Worm (Caenorhabditis elegans) whole organism, mixed stage, embryonic: ENCODE results near the gene mec-14.

Source experiments
- M03D4.4 ChIP-seq: sonication (generic microtip); optimal IDR thresholded peaks from 2 replicates; lab custom pipeline; 2017; ENCODE audit warnings: mild to moderate bottlenecking, missing genetic modification characterization, missing compliant biosample characterization
- bed-3 ChIP-seq: fragments of 200-800 bp; sonication (Bioruptor generic); optimal IDR thresholded peaks from 3 replicates; lab custom pipeline; 2018; ENCODE audit warnings: mild to moderate bottlenecking, missing genetic modification characterization, moderate library complexity, missing compliant biosample characterization
- blmp-1 ChIP-seq: fragments of 150-350 bp; optimal IDR thresholded peaks from 2 replicates; lab custom pipeline; 2014; ENCODE audit warnings: missing biosample characterization, missing genetic modification characterization
- ceh-39 ChIP-seq: fragments of 150-350 bp; optimal IDR thresholded peaks from 2 replicates; lab custom pipeline; 2014; ENCODE audit warnings: missing biosample characterization, missing genetic modification characterization
- ceh-43 ChIP-seq: fragments of 200-800 bp; sonication (Bioruptor generic); optimal IDR thresholded peaks from 2 replicates; lab custom pipeline; 2018; ENCODE audit warnings: mild to moderate bottlenecking, missing genetic modification characterization, moderate library complexity, missing compliant biosample characterization
- cnd-1 ChIP-seq: fragments of 200-800 bp; sonication (Bioruptor generic); optimal IDR thresholded peaks from 2 replicates; lab custom pipeline; 2018; ENCODE audit warnings: mild to moderate bottlenecking, missing genetic modification characterization, missing compliant biosample characterization
- drap-1 ChIP-seq: fragments of 200-800 bp; sonication (Bioruptor generic); optimal IDR thresholded peaks from 3 replicates; lab custom pipeline; 2018; ENCODE audit warnings: mild to moderate bottlenecking, missing genetic modification characterization, missing compliant biosample characterization
- elt-1 ChIP-seq: sonication (generic microtip); optimal IDR thresholded peaks from 2 replicates; lab custom pipeline; 2017; ENCODE audit warnings: missing genetic modification characterization, mild to moderate bottlenecking, missing compliant biosample characterization, antibody characterized with exemption, moderate library complexity, borderline replicate concordance; ENCODE audit not compliant: insufficient read depth
- elt-3 ChIP-seq: fragments of 150-350 bp; optimal IDR thresholded peaks from 2 replicates; lab custom pipeline; 2014; ENCODE audit warnings: missing biosample characterization, missing genetic modification characterization
- flh-1 ChIP-seq: fragments of 200-800 bp; sonication (Bioruptor generic); optimal IDR thresholded peaks from 2 replicates; lab custom pipeline; 2018; ENCODE audit warnings: mild to moderate bottlenecking, missing genetic modification characterization, moderate library complexity, missing compliant biosample characterization
- ham-2 ChIP-seq: fragments of 200-800 bp; sonication (Bioruptor generic); optimal IDR thresholded peaks from 2 replicates; lab custom pipeline; 2018; ENCODE audit warnings: mild to moderate bottlenecking, missing genetic modification characterization, missing compliant biosample characterization
- hlh-1 ChIP-seq: fragments of 150-350 bp; optimal IDR thresholded peaks from 2 replicates; lab custom pipeline; 2014; ENCODE audit warnings: missing biosample characterization, missing genetic modification reagents, missing genetic modification characterization
- lin-13 ChIP-seq: fragments of 150-350 bp; optimal IDR thresholded peaks from 2 replicates; lab custom pipeline; 2014; ENCODE audit warnings: missing biosample characterization, missing genetic modification characterization
- lsy-2 ChIP-seq: fragments of 150-350 bp; optimal IDR thresholded peaks from 2 replicates; lab custom pipeline; 2014; ENCODE audit warnings: missing biosample characterization, missing genetic modification characterization
- mab-5 ChIP-seq: fragments of 150-350 bp; optimal IDR thresholded peaks from 2 replicates; lab custom pipeline; 2014; ENCODE audit warnings: missing biosample characterization, missing genetic modification characterization
- mep-1 ChIP-seq: fragments of 150-350 bp; optimal IDR thresholded peaks from 2 replicates; lab custom pipeline; 2017; ENCODE audit warnings: missing biosample characterization, missing genetic modification reagents, missing genetic modification characterization, inconsistent platforms
- mls-2 ChIP-seq: sonication (generic microtip); optimal IDR thresholded peaks from 2 replicates; lab custom pipeline; 2016; ENCODE audit warnings: mild to moderate bottlenecking, missing genetic modification characterization, moderate library complexity, missing compliant biosample characterization
- nhr-12 ChIP-seq: fragments of 150-350 bp; optimal IDR thresholded peaks from 2 replicates; lab custom pipeline; 2014; ENCODE audit warnings: missing biosample characterization, missing genetic modification characterization
- nhr-2 ChIP-seq: fragments of 150-350 bp; optimal IDR thresholded peaks from 2 replicates; lab custom pipeline; 2014; ENCODE audit warnings: missing biosample characterization, missing genetic modification characterization
- nhr-237 ChIP-seq: fragments of 150-350 bp; optimal IDR thresholded peaks from 2 replicates; lab custom pipeline; 2014; ENCODE audit warnings: missing biosample characterization, missing genetic modification characterization
- nhr-28 ChIP-seq: fragments of 150-350 bp; optimal IDR thresholded peaks from 2 replicates; lab custom pipeline; 2014; ENCODE audit warnings: missing biosample characterization, missing genetic modification characterization
- nhr-76 ChIP-seq: sonication (generic microtip); optimal IDR thresholded peaks from 2 replicates; lab custom pipeline; 2017; ENCODE audit warnings: missing biosample characterization, missing genetic modification characterization
- pha-4 ChIP-seq: fragments of 150-350 bp; optimal IDR thresholded peaks from 2 replicates; lab custom pipeline; 2018; ENCODE audit warnings: missing biosample characterization, missing genetic modification reagents, missing genetic modification characterization
- sem-2 ChIP-seq: fragments of 200-800 bp; sonication (Bioruptor generic); optimal IDR thresholded peaks from 2 replicates; lab custom pipeline; 2018; ENCODE audit warnings: mild to moderate bottlenecking, missing genetic modification characterization, missing compliant biosample characterization
- snpc-4 ChIP-seq: fragments of 150-350 bp; optimal IDR thresholded peaks from 2 replicates; lab custom pipeline; 2014; ENCODE audit warnings: missing biosample characterization, missing genetic modification characterization
- sptf-1 ChIP-seq: sonication (generic microtip); optimal IDR thresholded peaks from 2 replicates; lab custom pipeline; 2017; ENCODE audit warnings: mild to moderate bottlenecking, missing genetic modification characterization, moderate library complexity, missing compliant biosample characterization
- tbx-8 ChIP-seq: fragments of 200-800 bp; sonication (Bioruptor generic); optimal IDR thresholded peaks from 2 replicates; lab custom pipeline; 2018; ENCODE audit warnings: mild to moderate bottlenecking, missing genetic modification characterization, moderate library complexity, missing compliant biosample characterization
- unc-120 ChIP-seq: sonication (generic microtip); optimal IDR thresholded peaks from 2 replicates; lab custom pipeline; 2017; ENCODE audit warnings: missing genetic modification characterization, missing compliant biosample characterization; ENCODE audit not compliant: poor library complexity, severe bottlenecking
- unc-39 ChIP-seq: fragments of 150-350 bp; optimal IDR thresholded peaks from 2 replicates; lab custom pipeline; 2014; ENCODE audit warnings: missing biosample characterization, missing genetic modification characterization
- unc-62 ChIP-seq: fragments of 150-350 bp; optimal IDR thresholded peaks from 2 replicates; lab custom pipeline; 2014; ENCODE audit warnings: missing biosample characterization, missing genetic modification reagents, missing genetic modification characterization
- zip-8 ChIP-seq: fragments of 150-350 bp; optimal IDR thresholded peaks from 2 replicates; lab custom pipeline; 2014; ENCODE audit warnings: missing biosample characterization, missing genetic modification characterization
- ztf-11 ChIP-seq: fragments of 150-350 bp; optimal IDR thresholded peaks from 2 replicates; lab custom pipeline; 2014; ENCODE audit warnings: missing biosample characterization, missing genetic modification characterization

Gene mec-14

ce11 chrIII:7192942-7193665 lies at the start of gene mec-14:
Gene mec-14 (minus strand): TSS chrIII:7192992.
- TF ChIP-seq M03D4.4 (tag; lab: Kevin White, UChicago), result no peak
- no peak for TF ChIP-seq unc-39 (tag; lab: Kevin White, UChicago)
- no peak for TF ChIP-seq zip-8 (tag; lab: Kevin White, UChicago)
- TF ChIP-seq lin-13, result no peak
- TF ChIP-seq nhr-76 (tag; lab: Kevin White, UChicago), result no peak
- no peak for TF ChIP-seq bed-3
- no peak for TF ChIP-seq sptf-1 (tag; lab: Kevin White, UChicago)
- no peak for TF ChIP-seq unc-62
- no peak for TF ChIP-seq mep-1 (tag; lab: Kevin White, UChicago)
- TF ChIP-seq hlh-1 (tag; lab: Kevin White, UChicago), result no peak
- TF ChIP-seq nhr-28, result no peak
- no peak for TF ChIP-seq ham-2 (GFP tag; lab: Kevin White, UChicago)
- no peak for TF ChIP-seq unc-120 (tag; lab: Kevin White, UChicago)
- no peak for TF ChIP-seq elt-1
- TF ChIP-seq ztf-11 (tag; lab: Kevin White, UChicago), result no peak

ce11 chrIII:7241065-7241464 lies 48.3 kb upstream of the mec-14 start, which contains the start of gene ztf-31:
Gene ztf-31 (plus strand): TSS chrIII:7241365.
- no peak for TF ChIP-seq mab-5 (tag; lab: Kevin White, UChicago)
- no peak for TF ChIP-seq blmp-1
- TF ChIP-seq nhr-28, result no peak
- TF ChIP-seq ztf-11 (tag; lab: Kevin White, UChicago), result no peak
- TF ChIP-seq tbx-8 (GFP tag; lab: Kevin White, UChicago), result no peak
- no peak for TF ChIP-seq ham-2 (GFP tag; lab: Kevin White, UChicago)
- TF ChIP-seq zip-8 (tag; lab: Kevin White, UChicago), result no peak
- no peak for TF ChIP-seq mls-2 (tag; lab: Kevin White, UChicago)

- TF ChIP-seq zip-8 (tag; lab: Kevin White, UChicago) (no peak), nhr-237 (tag; lab: Kevin White, UChicago) (no peak), nhr-28 (no peak), tbx-8 (GFP tag; lab: Kevin White, UChicago) (no peak)
Observed at ce11 chrIII:7239416-7239815, 46.6 kb upstream of the mec-14 start.

- TF ChIP-seq flh-1 (GFP tag; lab: Kevin White, UChicago), result no peak
- no peak for TF ChIP-seq elt-3 (tag; lab: Kevin White, UChicago)
- no peak for TF ChIP-seq tbx-8 (GFP tag; lab: Kevin White, UChicago)
- no peak for TF ChIP-seq cnd-1 (tag; lab: Kevin White, UChicago)
- TF ChIP-seq sem-2, result no peak
- TF ChIP-seq nhr-76 (tag; lab: Kevin White, UChicago), result no peak
- no peak for TF ChIP-seq snpc-4 (tag; lab: Kevin White, UChicago)
Observed at ce11 chrIII:7238727-7239126, 45.9 kb upstream of the mec-14 start, which contains the start of gene pars-1. Gene pars-1 (plus strand): TSS chrIII:7239027.

- TF ChIP-seq nhr-28, result no peak
- peak; percentile 56 for TF ChIP-seq lin-13
- TF ChIP-seq flh-1 (GFP tag; lab: Kevin White, UChicago), result no peak
- TF ChIP-seq nhr-12 (tag; lab: Kevin White, UChicago), result no peak
- no peak for TF ChIP-seq ztf-11 (tag; lab: Kevin White, UChicago)
- peak; percentile 48 for TF ChIP-seq mep-1 (tag; lab: Kevin White, UChicago)
- no peak for TF ChIP-seq drap-1
- no peak for TF ChIP-seq nhr-76 (tag; lab: Kevin White, UChicago)
- TF ChIP-seq elt-3 (tag; lab: Kevin White, UChicago), result no peak
- no peak for TF ChIP-seq sptf-1 (tag; lab: Kevin White, UChicago)
- TF ChIP-seq zip-8 (tag; lab: Kevin White, UChicago), result no peak
- TF ChIP-seq blmp-1, result no peak
- TF ChIP-seq snpc-4 (tag; lab: Kevin White, UChicago), result no peak
- no peak for TF ChIP-seq unc-120 (tag; lab: Kevin White, UChicago)
- TF ChIP-seq mls-2 (tag; lab: Kevin White, UChicago), result no peak
- no peak for TF ChIP-seq ham-2 (GFP tag; lab: Kevin White, UChicago)
- no peak for TF ChIP-seq pha-4 (tag; lab: Kevin White, UChicago)
- no peak for TF ChIP-seq nhr-2 (tag; lab: Kevin White, UChicago)
- TF ChIP-seq lsy-2, result peak; percentile 64
- no peak for TF ChIP-seq sem-2
- no peak for TF ChIP-seq tbx-8 (GFP tag; lab: Kevin White, UChicago)
- no peak for TF ChIP-seq ceh-39 (tag; lab: Kevin White, UChicago)
- no peak for TF ChIP-seq mab-5 (tag; lab: Kevin White, UChicago)
- TF ChIP-seq unc-62, result no peak
- no peak for TF ChIP-seq ceh-43 (GFP tag; lab: Kevin White, UChicago)
- TF ChIP-seq, all 35 proteins: peak for 3
Observed at ce11 chrIII:7234148-7234547, 41.4 kb upstream of the mec-14 start, which contains the start of gene ndus-8. Gene ndus-8 (minus strand): TSS chrIII:7234202.
